Fruit fly (Drosophila melanogaster): ENCODE measurements around the gene CG9514.

- TF ChIP-seq psq (optimal IDR thresholded peaks at IDR 0.05): no peak
- no peak for TF ChIP-seq usp (GFP tag; optimal IDR thresholded peaks at IDR 0.05)
- TF ChIP-seq EcR (GFP tag; optimal IDR thresholded peaks at IDR 0.05): no peak
Measured at dm6 chrX:14841893-14842505, 54.7 kb downstream of the CG9514 start.

All from whole organism.